Worm (Caenorhabditis elegans) whole organism, L3 larva: ENCODE measurements around the gene str-130.

Experiments used
- fkh-10 ChIP-seq: sonication (generic microtip); optimal IDR thresholded peaks from 2 replicates; lab custom pipeline; 2017; ENCODE audit warnings: missing biosample characterization, missing genetic modification reagents, missing genetic modification characterization
- mdl-1 ChIP-seq: fragments of 150-350 bp; optimal IDR thresholded peaks from 2 replicates; lab custom pipeline; 2014; ENCODE audit warnings: missing biosample characterization, missing genetic modification characterization
- nhr-11 ChIP-seq: fragments of 150-350 bp; optimal IDR thresholded peaks from 2 replicates; lab custom pipeline; 2014; ENCODE audit warnings: missing biosample characterization, missing genetic modification characterization
- nhr-23 ChIP-seq: fragments of 150-350 bp; optimal IDR thresholded peaks from 2 replicates; lab custom pipeline; 2014; ENCODE audit warnings: missing biosample characterization, missing genetic modification reagents, missing genetic modification characterization
- nhr-237 ChIP-seq: fragments of 150-350 bp; optimal IDR thresholded peaks from 2 replicates; lab custom pipeline; 2014; ENCODE audit warnings: missing biosample characterization, missing genetic modification characterization
- pha-4 ChIP-seq: fragments of 150-350 bp; optimal IDR thresholded peaks from 2 replicates; lab custom pipeline; 2014; ENCODE audit warnings: missing biosample characterization, missing genetic modification reagents, missing genetic modification characterization
- pqm-1 ChIP-seq: fragments of 150-350 bp; optimal IDR thresholded peaks from 2 replicates; lab custom pipeline; 2017; ENCODE audit warnings: missing biosample characterization, missing genetic modification characterization, inconsistent platforms
- sea-2 ChIP-seq: fragments of 150-350 bp; sonication (generic microtip); optimal IDR thresholded peaks from 4 replicates; lab custom pipeline; 2014; ENCODE audit warnings: missing biosample characterization, missing genetic modification reagents, missing genetic modification characterization
- snpc-4 ChIP-seq: fragments of 150-350 bp; optimal IDR thresholded peaks from 2 replicates; lab custom pipeline; 2014; ENCODE audit warnings: missing biosample characterization, missing genetic modification characterization
- unc-39 ChIP-seq: sonication (generic microtip); optimal IDR thresholded peaks from 4 replicates; lab custom pipeline; 2017; ENCODE audit warnings: missing biosample characterization, missing genetic modification characterization
- unc-62 ChIP-seq: fragments of 150-350 bp; sonication (generic microtip); optimal IDR thresholded peaks from 4 replicates; lab custom pipeline; 2014; ENCODE audit warnings: missing biosample characterization, missing genetic modification reagents, missing genetic modification characterization
- ztf-11 ChIP-seq: fragments of 150-350 bp; optimal IDR thresholded peaks from 2 replicates; lab custom pipeline; 2014; ENCODE audit warnings: missing biosample characterization, missing genetic modification characterization
- ztf-4 ChIP-seq: fragments of 150-350 bp; optimal IDR thresholded peaks from 2 replicates; lab custom pipeline; 2014; ENCODE audit warnings: missing biosample characterization, missing genetic modification characterization

DNA sequence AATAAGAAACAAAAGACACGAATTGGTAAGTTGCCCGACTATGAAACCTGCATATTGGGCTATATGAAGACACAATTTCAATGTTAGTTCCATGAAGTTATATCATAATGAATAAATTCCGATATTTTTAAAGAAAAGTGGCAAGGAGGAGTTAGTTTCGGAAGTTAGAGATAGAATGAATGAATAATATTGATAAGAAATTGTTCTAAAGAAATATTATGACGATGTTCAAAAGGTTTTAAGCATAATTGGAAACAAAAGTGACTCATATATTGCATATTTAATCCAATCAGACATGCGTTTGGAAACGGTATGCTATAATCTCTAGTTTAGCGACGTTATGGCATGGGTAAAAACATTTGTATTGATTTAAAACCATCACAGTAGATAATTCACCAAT is 20.9 kb downstream of the str-130 start, which contains the start of gene str-143:
- no peak for TF ChIP-seq mdl-1 (tag; lab: Kevin White, UChicago)
- TF ChIP-seq unc-39 (tag; lab: Kevin White, UChicago) = no peak
- no peak for TF ChIP-seq pha-4 (tag; lab: Kevin White, UChicago)
- no peak for TF ChIP-seq fkh-10 (GFP tag; lab: Kevin White, UChicago)
- no peak for TF ChIP-seq nhr-11 (tag; lab: Kevin White, UChicago)
- no peak for TF ChIP-seq ztf-11 (tag; lab: Kevin White, UChicago)
- no peak for TF ChIP-seq sea-2
- no peak for TF ChIP-seq ztf-4 (tag; lab: Kevin White, UChicago)
- TF ChIP-seq nhr-237 (tag; lab: Kevin White, UChicago) = no peak
- no peak for TF ChIP-seq nhr-23 (tag; lab: Kevin White, UChicago)
- no peak for TF ChIP-seq unc-62
- no peak for TF ChIP-seq snpc-4 (tag; lab: Kevin White, UChicago)
- TF ChIP-seq pqm-1 = no peak
